Fruit fly (Drosophila melanogaster) whole organism: Measurements from ENCODE around the gene CG32811.

Source experiments
- CG8478 ChIP-seq: fragments of >200 bp; optimal IDR thresholded peaks from 2 replicates; lab custom pipeline; 2018; ENCODE audit warnings: inconsistent platforms
- Dll ChIP-seq: fragments of >200 bp; optimal IDR thresholded peaks from 2 replicates; lab custom pipeline; 2017
- EcR ChIP-seq, 2 experiments: fragments of >200 bp; optimal IDR thresholded peaks; 2 replicates each; lab custom pipeline; 2017; ENCODE audit warnings: missing biosample characterization in 2 of 2, missing genetic modification characterization in 2 of 2, missing genetic modification reagents in 2 of 2
- pan ChIP-seq: fragments of >200 bp; optimal IDR thresholded peaks from 2 replicates; lab custom pipeline; 2017
- usp ChIP-seq: fragments of >200 bp; optimal IDR thresholded peaks from 2 replicates; lab custom pipeline; 2017; ENCODE audit warnings: missing biosample characterization, missing genetic modification characterization, mixed read lengths

DNA sequence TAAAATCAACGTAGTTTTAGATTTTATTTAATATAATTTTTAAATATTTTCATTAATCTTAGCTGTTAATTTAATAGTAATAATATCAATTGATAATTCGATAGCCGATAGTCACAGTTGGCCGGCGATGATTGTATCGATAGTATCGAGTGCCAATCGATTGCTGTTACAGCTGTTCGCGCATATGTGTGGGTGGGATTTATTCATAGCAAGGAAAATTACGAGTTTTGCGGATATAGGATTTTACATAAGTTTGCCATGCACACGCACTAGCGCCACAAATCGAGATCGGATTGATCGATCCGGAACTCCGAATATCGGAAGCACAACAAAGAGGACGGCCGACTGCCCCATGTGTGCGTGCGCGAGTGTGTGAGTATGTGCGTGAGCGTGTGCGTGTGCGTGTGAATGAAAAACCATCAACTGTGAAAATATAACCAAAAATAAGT, 43.8 kb upstream of the CG32811 start, which contains the start of gene Naa30A:
- TF ChIP-seq EcR (GFP tag; optimal IDR thresholded peaks at IDR 0.05; lab: Kevin White, UChicago), result no peak
- no peak for TF ChIP-seq CG8478 (lab: Kevin White, UChicago)
- TF ChIP-seq Dll (lab: Kevin White, UChicago), result no peak
- TF ChIP-seq usp (GFP tag; lab: Kevin White, UChicago), result no peak
- no peak for TF ChIP-seq pan (lab: Kevin White, UChicago)
